Worm (Caenorhabditis elegans): Measurements from ENCODE around the gene lin-24.

The lin-24 gene

DNA sequence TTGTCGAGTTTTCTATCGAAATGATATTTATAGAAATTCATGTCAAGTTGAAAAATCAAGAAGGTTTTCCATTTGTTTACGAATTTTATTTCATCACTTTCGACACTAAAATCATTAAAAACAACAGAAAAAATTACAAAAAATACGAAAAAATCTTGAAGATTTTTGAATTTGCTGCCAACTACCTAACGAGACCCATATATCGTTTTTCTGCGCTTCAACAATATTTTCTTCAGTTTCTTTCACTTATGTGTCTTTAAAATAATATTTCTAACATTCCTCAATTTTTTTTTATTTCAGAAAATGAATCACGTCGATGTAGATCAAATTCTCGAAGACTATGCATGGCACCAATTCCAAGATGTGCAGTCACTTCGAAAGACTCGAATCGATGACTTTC is at the start of gene lin-24:
Gene lin-24, plus strand, starts transcription at position 301 of the 400 bp plus-strand sequence.
- TF ChIP-seq dao-5 (tag; optimal IDR thresholded peaks at IDR 0.05) (no peak), him-1 (tag; optimal IDR thresholded peaks at IDR 0.05) (no peak), W03F9.2 (tag; optimal IDR thresholded peaks at IDR 0.05) (no peak)

DNA sequence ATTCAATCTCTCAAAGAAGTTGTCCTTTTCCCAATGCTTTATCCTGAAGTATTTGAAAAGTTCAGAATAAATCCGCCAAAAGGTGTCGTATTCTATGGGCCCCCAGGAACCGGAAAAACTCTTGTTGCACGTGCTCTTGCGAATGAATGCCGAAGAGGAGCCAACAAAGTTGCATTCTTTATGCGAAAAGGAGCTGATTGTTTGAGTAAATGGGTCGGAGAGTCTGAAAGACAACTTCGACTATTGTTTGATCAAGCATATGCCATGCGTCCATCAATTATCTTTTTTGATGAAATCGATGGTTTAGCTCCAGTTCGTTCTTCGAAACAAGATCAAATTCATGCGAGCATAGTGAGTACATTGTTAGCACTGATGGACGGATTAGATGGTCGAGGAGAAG is 48.5 kb upstream of the lin-24 start:
- no peak for TF ChIP-seq him-1 (tag; optimal IDR thresholded peaks at IDR 0.05)

DNA sequence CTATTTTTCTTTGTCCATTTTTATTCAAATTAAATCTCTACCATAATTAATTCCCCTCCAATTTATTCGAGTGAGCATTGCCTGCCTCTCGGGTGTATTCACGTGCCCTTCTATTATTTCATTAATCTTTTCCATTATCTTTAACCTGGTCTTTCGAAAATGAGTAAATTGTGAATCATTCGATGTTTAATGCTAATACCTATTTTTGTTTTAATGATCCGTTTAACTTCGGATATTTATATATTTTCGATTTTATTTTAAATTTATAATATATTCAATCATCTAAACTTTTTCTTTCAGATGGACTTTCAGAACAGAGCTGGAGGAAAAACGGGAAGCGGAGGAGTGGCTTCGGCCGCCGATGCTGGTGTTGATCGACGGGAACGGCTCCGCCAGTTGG is 45.1 kb upstream of the lin-24 start, which contains the start of gene repo-1:
Gene repo-1, plus strand, starts transcription at position 301 of the 400 bp plus-strand sequence.
- TF ChIP-seq W03F9.2 (tag; optimal IDR thresholded peaks at IDR 0.05) (no peak), dao-5 (tag; optimal IDR thresholded peaks at IDR 0.05) (no peak), him-1 (tag; optimal IDR thresholded peaks at IDR 0.05) (no peak)

DNA sequence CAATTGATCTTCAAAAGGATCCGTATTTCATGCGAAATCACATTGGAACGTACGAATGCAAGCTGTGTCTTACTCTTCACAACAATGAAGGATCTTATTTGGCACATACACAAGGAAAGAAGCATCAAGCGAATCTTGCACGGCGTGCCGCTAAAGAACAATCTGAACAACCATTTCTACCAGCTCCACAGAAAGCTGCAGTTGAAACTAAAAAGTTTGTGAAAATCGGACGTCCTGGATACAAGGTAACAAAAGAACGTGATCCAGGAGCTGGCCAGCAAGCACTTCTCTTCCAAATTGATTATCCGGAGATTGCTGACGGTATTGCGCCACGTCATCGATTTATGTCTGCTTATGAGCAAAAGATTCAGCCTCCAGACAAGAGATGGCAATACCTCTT is 44.7 kb upstream of the lin-24 start:
- TF ChIP-seq dao-5 (tag; optimal IDR thresholded peaks at IDR 0.05) (no peak), him-1 (tag; optimal IDR thresholded peaks at IDR 0.05) (no peak), W03F9.2 (tag; optimal IDR thresholded peaks at IDR 0.05) (no peak)

DNA sequence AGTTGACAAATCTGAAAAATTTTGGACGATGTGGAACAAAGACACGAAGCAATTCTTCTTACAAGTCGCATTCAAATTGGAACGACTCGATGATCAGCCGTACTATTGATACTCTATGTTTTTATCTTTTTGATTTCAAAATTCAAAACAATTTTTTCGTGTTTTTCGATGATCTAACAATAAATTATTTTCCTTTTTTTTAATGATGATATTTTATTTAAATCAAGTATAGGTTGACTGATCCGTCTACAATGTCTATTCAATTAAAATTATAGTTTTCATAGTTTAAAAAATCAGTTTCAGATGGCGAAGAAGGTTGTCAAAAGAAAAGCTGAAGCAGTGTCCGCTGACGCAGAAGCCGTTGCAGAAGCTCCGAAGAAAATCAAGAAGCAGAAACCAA is 44.2 kb upstream of the lin-24 start, which contains the start of gene rbm-34:
Gene rbm-34, plus strand, starts transcription at position 301 of the 400 bp plus-strand sequence.
- TF ChIP-seq him-1 (tag; optimal IDR thresholded peaks at IDR 0.05), result no peak
- no peak for TF ChIP-seq dao-5 (tag; optimal IDR thresholded peaks at IDR 0.05)
- no peak for TF ChIP-seq W03F9.2 (tag; optimal IDR thresholded peaks at IDR 0.05)

DNA sequence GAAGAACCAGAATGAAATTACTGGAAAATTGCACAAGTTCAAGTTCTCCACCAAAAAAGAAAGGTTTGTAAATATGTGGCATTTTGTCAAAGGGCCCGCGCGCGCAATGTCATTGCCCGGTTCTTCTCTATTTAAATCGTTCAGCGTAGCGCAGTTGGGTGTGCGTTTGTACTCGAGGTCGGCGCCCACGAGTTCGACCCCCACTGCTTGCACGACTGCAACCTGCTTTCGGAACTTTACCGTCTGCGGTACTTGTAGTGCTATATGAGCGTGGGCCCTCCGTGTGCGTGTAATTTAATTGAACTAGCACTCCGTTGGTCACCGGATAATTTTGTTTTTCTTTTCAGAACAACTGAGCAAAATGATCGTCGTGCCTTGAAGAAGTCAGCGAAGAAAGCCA is 42.8 kb upstream of the lin-24 start:
- TF ChIP-seq dao-5 (tag; optimal IDR thresholded peaks at IDR 0.05), result peak; percentile 70
- TF ChIP-seq him-1 (tag; optimal IDR thresholded peaks at IDR 0.05), result peak; percentile 36
- TF ChIP-seq W03F9.2 (tag; optimal IDR thresholded peaks at IDR 0.05), result peak; percentile 12

DNA sequence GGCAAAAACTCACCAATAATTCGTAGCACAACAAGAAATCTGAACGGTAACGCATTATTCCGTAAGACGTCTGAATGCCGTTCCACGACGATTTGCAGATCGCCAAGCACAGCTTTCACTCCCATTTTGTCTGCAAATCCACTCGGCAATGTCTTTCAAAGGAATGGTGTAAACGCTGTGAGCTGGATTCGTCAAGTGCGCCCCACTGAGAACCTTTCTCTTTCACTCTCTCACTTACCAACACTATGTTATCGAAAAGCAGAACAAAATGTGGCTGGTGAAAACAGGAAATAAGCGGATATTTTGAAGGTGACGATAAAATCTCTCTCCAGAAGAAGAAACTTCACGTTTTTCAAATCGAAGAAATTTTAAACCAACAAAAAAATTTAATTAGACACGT is 40.4 kb upstream of the lin-24 start:
- no peak for TF ChIP-seq W03F9.2 (tag; optimal IDR thresholded peaks at IDR 0.05)
- no peak for TF ChIP-seq dao-5 (tag; optimal IDR thresholded peaks at IDR 0.05)
- TF ChIP-seq him-1 (tag; optimal IDR thresholded peaks at IDR 0.05), result no peak

DNA sequence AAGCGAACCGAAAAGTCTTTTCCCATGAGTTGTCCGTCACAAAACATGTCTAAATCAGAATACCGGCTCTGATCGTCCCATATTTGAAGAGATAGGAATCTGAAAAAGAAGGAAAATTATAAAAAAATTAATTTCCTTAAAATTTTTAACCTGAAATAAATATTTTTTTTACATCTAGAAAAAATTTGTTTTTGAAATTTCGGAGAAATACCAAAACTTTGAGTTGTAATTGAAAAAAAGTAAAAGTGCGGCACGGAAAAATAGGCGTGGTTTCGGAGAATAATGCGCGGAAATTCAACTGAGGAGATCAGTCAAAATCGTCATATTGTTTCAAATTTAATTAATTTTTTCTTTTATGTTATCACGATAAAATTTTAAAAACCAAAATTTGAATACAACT is 39.8 kb upstream of the lin-24 start, which contains the start of gene F11A10.6:
Gene F11A10.6, minus strand, starts transcription at position 101 of the 400 bp plus-strand sequence.
- TF ChIP-seq dao-5 (tag; optimal IDR thresholded peaks at IDR 0.05) (no peak), him-1 (tag; optimal IDR thresholded peaks at IDR 0.05) (no peak), W03F9.2 (tag; optimal IDR thresholded peaks at IDR 0.05) (no peak)

DNA sequence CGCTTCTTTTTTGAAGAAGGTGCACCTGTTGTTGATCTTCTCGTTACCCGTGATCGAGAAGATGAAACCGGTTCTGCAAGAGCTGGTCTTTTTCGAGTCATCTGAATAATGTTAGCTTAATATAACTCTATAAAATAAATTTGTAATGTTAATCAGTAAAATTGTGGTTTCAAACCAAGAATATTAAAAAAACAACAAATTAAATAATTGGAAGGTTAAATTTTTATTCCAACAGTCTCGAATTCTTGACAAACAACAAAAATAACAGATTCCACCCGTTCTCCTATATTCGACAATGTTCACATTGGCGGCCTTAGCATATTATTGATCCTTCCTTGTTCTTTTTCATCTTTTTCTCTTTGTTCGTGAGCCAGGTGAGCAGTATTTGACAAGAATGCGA is 37.2 kb upstream of the lin-24 start, which contains the start of gene mig-32:
Gene mig-32, minus strand, starts transcription at position 101 of the 400 bp plus-strand sequence.
- TF ChIP-seq him-1 (tag; optimal IDR thresholded peaks at IDR 0.05), result no peak
- TF ChIP-seq dao-5 (tag; optimal IDR thresholded peaks at IDR 0.05), result no peak
- no peak for TF ChIP-seq W03F9.2 (tag; optimal IDR thresholded peaks at IDR 0.05)

DNA sequence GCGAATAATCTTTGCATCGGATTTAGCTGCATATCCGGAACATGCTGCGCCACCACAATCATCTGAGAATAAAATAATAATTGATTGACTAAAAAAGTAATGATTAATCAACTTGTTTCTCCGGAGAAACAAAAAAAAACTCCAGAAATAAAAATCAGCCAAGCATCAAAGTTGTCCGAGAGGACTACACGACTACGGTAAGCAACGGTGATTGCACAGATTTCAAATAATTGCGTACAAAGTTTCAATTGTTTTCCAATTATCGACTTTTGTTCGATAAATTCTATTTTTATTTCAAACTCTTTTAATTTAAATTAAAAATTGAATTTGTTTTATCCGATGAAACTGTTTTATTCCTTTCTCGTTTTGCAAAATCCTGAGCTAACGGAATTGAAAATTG is 35.9 kb upstream of the lin-24 start, which contains the start of gene cpsf-4:
Gene cpsf-4, minus strand, starts transcription at position 62 of the 400 bp plus-strand sequence.
- TF ChIP-seq dao-5 (tag; optimal IDR thresholded peaks at IDR 0.05) (no peak), W03F9.2 (tag; optimal IDR thresholded peaks at IDR 0.05) (no peak), him-1 (tag; optimal IDR thresholded peaks at IDR 0.05) (no peak)

DNA sequence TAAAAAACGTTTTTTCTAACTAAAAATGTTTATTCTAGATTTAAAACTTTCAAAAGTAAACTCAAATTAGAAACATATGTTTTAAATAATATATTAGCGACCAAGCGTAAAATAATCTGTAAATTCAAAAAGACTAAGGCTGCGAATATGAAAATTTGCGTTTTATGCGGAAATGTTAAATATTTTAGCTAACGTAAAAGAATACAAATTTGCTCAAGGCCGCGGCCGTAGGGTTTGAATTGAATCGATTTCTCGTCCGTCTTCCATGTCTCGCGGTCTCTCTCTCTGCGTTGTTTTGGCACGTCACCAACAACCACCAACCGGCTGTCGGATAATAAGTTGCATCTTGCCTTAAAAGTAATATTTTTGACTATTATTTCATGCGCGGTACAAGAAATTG is 35.5 kb upstream of the lin-24 start, which contains the start of gene F11A10.5:
Gene F11A10.5, plus strand, starts transcription at position 301 of the 400 bp plus-strand sequence.
- TF ChIP-seq him-1 (tag; optimal IDR thresholded peaks at IDR 0.05), result no peak
- no peak for TF ChIP-seq dao-5 (tag; optimal IDR thresholded peaks at IDR 0.05)
- TF ChIP-seq W03F9.2 (tag; optimal IDR thresholded peaks at IDR 0.05), result no peak

DNA sequence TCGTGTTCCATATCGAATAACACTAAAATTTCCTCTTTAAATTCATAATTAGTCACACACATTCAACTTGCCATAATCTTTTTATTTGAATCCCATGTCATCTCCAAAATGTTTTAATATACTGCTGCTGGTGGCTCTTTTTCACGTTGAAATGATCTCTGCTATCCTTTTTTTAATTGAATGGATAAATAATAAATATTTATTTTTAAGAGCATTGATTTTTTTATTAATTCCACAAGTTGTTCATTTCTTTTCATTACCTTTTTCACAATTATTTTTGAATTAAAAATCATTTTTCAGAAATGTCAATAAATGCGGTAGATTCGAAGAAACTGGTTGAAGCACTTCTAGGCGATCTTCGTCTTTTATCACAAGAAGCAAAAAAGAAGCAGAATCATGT is 32.8 kb upstream of the lin-24 start, which contains the start of gene mon-2:
Gene mon-2, plus strand, starts transcription at position 301 of the 400 bp plus-strand sequence.
- no peak for TF ChIP-seq him-1 (tag; optimal IDR thresholded peaks at IDR 0.05)
- no peak for TF ChIP-seq W03F9.2 (tag; optimal IDR thresholded peaks at IDR 0.05)
- TF ChIP-seq dao-5 (tag; optimal IDR thresholded peaks at IDR 0.05), result no peak

DNA sequence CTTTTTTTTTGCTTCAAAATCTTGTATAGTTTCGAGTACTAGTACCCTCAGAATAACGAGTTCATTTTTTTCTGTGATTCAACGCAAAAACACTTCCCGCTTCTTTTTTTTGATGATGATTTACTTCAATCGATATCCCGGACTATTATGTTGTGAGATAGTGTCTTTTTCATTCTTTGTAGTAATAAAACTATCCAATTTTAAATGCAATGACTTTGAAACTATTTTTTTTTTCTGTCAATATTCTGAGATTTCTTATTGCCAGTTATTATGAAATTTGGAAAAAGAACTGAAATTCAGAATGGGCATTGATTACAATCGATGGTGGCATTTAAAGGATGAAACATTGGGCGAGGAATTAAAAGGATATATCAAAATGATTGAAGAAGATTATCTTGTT is 23.7 kb upstream of the lin-24 start, which contains the start of gene M18.3:
Gene M18.3, plus strand, starts transcription at position 301 of the 400 bp plus-strand sequence.
- TF ChIP-seq W03F9.2 (tag; optimal IDR thresholded peaks at IDR 0.05) (no peak), dao-5 (tag; optimal IDR thresholded peaks at IDR 0.05) (no peak), him-1 (tag; optimal IDR thresholded peaks at IDR 0.05) (no peak)

DNA sequence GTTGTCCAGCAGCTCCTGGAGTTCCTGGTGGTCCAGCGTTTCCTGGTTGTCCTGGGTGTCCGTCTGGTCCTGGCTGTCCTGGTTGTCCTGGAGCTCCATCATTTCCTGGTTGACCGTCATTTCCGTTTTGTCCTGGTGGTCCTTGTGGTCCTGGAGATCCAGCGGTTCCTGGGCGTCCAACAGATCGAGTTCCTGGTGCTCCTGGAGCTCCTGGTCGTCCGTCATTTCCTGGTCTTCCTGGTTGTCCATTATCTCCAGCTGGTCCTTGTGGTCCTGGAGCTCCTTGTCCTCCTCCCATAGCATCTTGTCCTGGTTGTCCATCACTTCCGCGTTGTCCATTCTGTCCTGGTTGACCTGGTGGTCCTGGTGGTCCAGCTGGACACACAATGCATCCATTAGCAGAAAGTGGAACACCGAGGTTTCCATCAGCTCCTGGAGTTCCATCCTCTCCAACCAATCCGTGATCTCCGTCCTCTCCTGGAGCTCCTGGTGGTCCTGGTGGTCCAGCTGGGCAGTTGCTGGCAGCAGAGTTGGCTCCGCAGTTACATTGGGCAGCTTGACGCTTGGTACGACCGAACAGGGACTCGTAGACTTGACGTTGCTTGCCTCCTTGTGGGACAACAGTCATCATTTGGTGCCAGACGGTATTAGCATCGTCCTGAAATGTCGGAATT is 20.2 kb upstream of the lin-24 start:
- no peak for TF ChIP-seq W03F9.2 (tag; optimal IDR thresholded peaks at IDR 0.05)
- no peak for TF ChIP-seq him-1 (tag; optimal IDR thresholded peaks at IDR 0.05)
- no peak for TF ChIP-seq dao-5 (tag; optimal IDR thresholded peaks at IDR 0.05)

Measured in whole organism, L4/young adult.